Fruit fly (Drosophila melanogaster) whole organism, embryonic: ENCODE data around the gene mgr.

Experiments
- Atf6 ChIP-seq: fragments of 200-800 bp; sonication (Bioruptor generic); IDR thresholded peaks from 2 replicates; pipeline ENCODE4 v1.3.6; 2022; ENCODE audit warnings: missing biosample characterization, missing genetic modification characterization
- CG10274 ChIP-seq: fragments of 200-800 bp; sonication (Bioruptor generic); optimal IDR thresholded peaks from 3 replicates; lab custom pipeline; 2017; ENCODE audit warnings: missing biosample characterization, mild to moderate bottlenecking, missing genetic modification characterization
- CG10462 ChIP-seq: fragments of 200-800 bp; sonication (Bioruptor generic); optimal IDR thresholded peaks from 2 replicates; lab custom pipeline; 2016; ENCODE audit warnings: missing biosample characterization, missing genetic modification characterization
- CG10654 ChIP-seq: fragments of 200-800 bp; sonication (Bioruptor generic); optimal IDR thresholded peaks from 2 replicates; lab custom pipeline; 2016; ENCODE audit warnings: missing biosample characterization, missing genetic modification characterization
- CG14667 ChIP-seq: fragments of 200-800 bp; sonication (Bioruptor generic); IDR thresholded peaks from 2 replicates; pipeline ENCODE4 v1.3.6; 2022; ENCODE audit warnings: missing biosample characterization, missing genetic modification characterization
- CG17359 ChIP-seq: fragments of 200-800 bp; sonication (Bioruptor generic); optimal IDR thresholded peaks from 3 replicates; lab custom pipeline; 2018; ENCODE audit warnings: missing biosample characterization, mild to moderate bottlenecking, missing genetic modification characterization, moderate library complexity
- CG2199 ChIP-seq: fragments of 200-800 bp; sonication (Bioruptor generic); IDR thresholded peaks from 3 replicates; pipeline ENCODE4 v1.3.6; 2022; ENCODE audit warnings: missing biosample characterization, missing genetic modification characterization
- CG2678 ChIP-seq: fragments of 200-800 bp; sonication (Bioruptor generic); optimal IDR thresholded peaks from 3 replicates; lab custom pipeline; 2019; ENCODE audit warnings: missing biosample characterization, mild to moderate bottlenecking, missing genetic modification characterization, moderate library complexity
- CG33557 ChIP-seq: fragments of 200-800 bp; sonication (Bioruptor generic); optimal IDR thresholded peaks from 2 replicates; lab custom pipeline; 2019; ENCODE audit warnings: missing biosample characterization, mild to moderate bottlenecking, missing genetic modification characterization, moderate library complexity
- CG3407 ChIP-seq: fragments of 200-800 bp; sonication (Bioruptor generic); optimal IDR thresholded peaks from 2 replicates; lab custom pipeline; 2018; ENCODE audit warnings: missing biosample characterization, mild to moderate bottlenecking, missing genetic modification characterization
- CG4282 ChIP-seq: fragments of 200-800 bp; sonication (Bioruptor generic); optimal IDR thresholded peaks from 2 replicates; lab custom pipeline; 2016; ENCODE audit warnings: missing biosample characterization, missing genetic modification characterization
- CG4360 ChIP-seq: fragments of 200-800 bp; sonication (Bioruptor generic); IDR thresholded peaks from 2 replicates; pipeline ENCODE4 v1.3.6; 2022; ENCODE audit warnings: missing biosample characterization, missing genetic modification characterization
- CG6689 ChIP-seq: fragments of 200-800 bp; sonication (Bioruptor generic); IDR thresholded peaks from 2 replicates; pipeline ENCODE4 v1.3.6; 2022; ENCODE audit warnings: missing biosample characterization, missing genetic modification characterization
- CG7271 ChIP-seq: fragments of 200-800 bp; sonication (Bioruptor generic); optimal IDR thresholded peaks from 2 replicates; lab custom pipeline; 2018; ENCODE audit warnings: missing biosample characterization, mild to moderate bottlenecking, missing genetic modification characterization, moderate library complexity
- CG7372 ChIP-seq: fragments of 200-800 bp; sonication (Bioruptor generic); IDR thresholded peaks from 2 replicates; pipeline ENCODE4 v1.3.6; 2022; ENCODE audit warnings: missing biosample characterization, missing genetic modification characterization
- CG7745 ChIP-seq: fragments of 200-800 bp; sonication (Bioruptor generic); optimal IDR thresholded peaks from 2 replicates; lab custom pipeline; 2018; ENCODE audit warnings: missing biosample characterization, mild to moderate bottlenecking, missing genetic modification characterization, moderate library complexity
- CG8765 ChIP-seq: fragments of 200-800 bp; sonication (Bioruptor generic); IDR thresholded peaks from 2 replicates; pipeline ENCODE4 v1.3.6; 2022; ENCODE audit warnings: missing biosample characterization, missing genetic modification characterization
- CG9932 ChIP-seq: fragments of 200-800 bp; sonication (Bioruptor generic); IDR thresholded peaks from 2 replicates; pipeline ENCODE4 v1.3.6; 2022; ENCODE audit warnings: missing biosample characterization, missing genetic modification characterization
- Dfd ChIP-seq, 2 experiments: fragments of >200 bp; optimal IDR thresholded peaks; 2 replicates each; lab custom pipeline; 2017; ENCODE audit warnings: missing biosample characterization in 2 of 2, missing genetic modification characterization in 2 of 2
- Dref ChIP-seq: fragments of 200-800 bp; sonication (Bioruptor generic); IDR thresholded peaks from 2 replicates; pipeline ENCODE4 v1.3.6; 2022; ENCODE audit warnings: missing biosample characterization, missing genetic modification characterization
- Fer3 ChIP-seq: fragments of 200-800 bp; sonication (Bioruptor generic); optimal IDR thresholded peaks from 2 replicates; lab custom pipeline; 2018; ENCODE audit warnings: missing biosample characterization, mild to moderate bottlenecking, missing genetic modification characterization, moderate library complexity
- Gsc ChIP-seq: fragments of 200-800 bp; sonication (Bioruptor generic); IDR thresholded peaks from 2 replicates; pipeline ENCODE4 v1.3.6; 2022; ENCODE audit warnings: missing biosample characterization, missing genetic modification characterization
- HLH3B ChIP-seq: fragments of 200-800 bp; sonication (Bioruptor generic); IDR thresholded peaks from 2 replicates; pipeline ENCODE4 v1.3.6; 2022; ENCODE audit warnings: missing biosample characterization, missing genetic modification characterization
- HLH4C ChIP-seq: fragments of 200-800 bp; sonication (Bioruptor generic); IDR thresholded peaks from 3 replicates; pipeline ENCODE4 v1.3.6; 2022; ENCODE audit warnings: missing biosample characterization, missing genetic modification characterization; ENCODE audit not compliant: partially characterized antibody
- HLH54F ChIP-seq: fragments of 200-800 bp; sonication (Bioruptor generic); optimal IDR thresholded peaks from 3 replicates; lab custom pipeline; 2016; ENCODE audit warnings: missing biosample characterization, missing genetic modification characterization
- Jarid2 ChIP-seq: fragments of 200-800 bp; sonication (Bioruptor generic); optimal IDR thresholded peaks from 3 replicates; lab custom pipeline; 2017; ENCODE audit warnings: mild to moderate bottlenecking, missing biosample characterization, missing genetic modification reagents, missing genetic modification characterization
- MTF-1 ChIP-seq: fragments of 200-800 bp; sonication (Bioruptor generic); optimal IDR thresholded peaks from 2 replicates; lab custom pipeline; 2018; ENCODE audit warnings: missing biosample characterization, mild to moderate bottlenecking, missing genetic modification characterization, borderline replicate concordance
- Mad ChIP-seq: fragments of 200-800 bp; sonication (Bioruptor generic); optimal IDR thresholded peaks from 2 replicates; lab custom pipeline; 2016; ENCODE audit warnings: missing biosample characterization, missing genetic modification characterization
- Ptx1 ChIP-seq: fragments of 200-800 bp; sonication (Bioruptor generic); IDR thresholded peaks from 2 replicates; pipeline ENCODE4 v1.3.6; 2022; ENCODE audit warnings: missing biosample characterization, missing genetic modification characterization
- Spps ChIP-seq: fragments of 200-800 bp; sonication (Bioruptor generic); optimal IDR thresholded peaks from 2 replicates; lab custom pipeline; 2018; ENCODE audit warnings: missing biosample characterization, mild to moderate bottlenecking, missing genetic modification characterization
- Sry-β ChIP-seq: fragments of 200-800 bp; sonication (Bioruptor generic); optimal IDR thresholded peaks from 2 replicates; lab custom pipeline; 2018; ENCODE audit warnings: missing biosample characterization, mild to moderate bottlenecking, missing genetic modification characterization, moderate library complexity
- Trl ChIP-seq, 3 experiments: fragments of >200 bp in 2 of 3; fragments of 200-800 bp in 1 of 3; sonication (Bioruptor generic) in 1 of 3; optimal IDR thresholded peaks; 2 replicates in 1 of 3; 3 replicates in 2 of 3; lab custom pipeline; 2016 to 2017; ENCODE audit warnings: missing biosample characterization in 1 of 3, missing genetic modification characterization in 1 of 3
- ab ChIP-seq: fragments of 200-800 bp; sonication (Bioruptor generic); optimal IDR thresholded peaks from 2 replicates; lab custom pipeline; 2016; ENCODE audit warnings: missing biosample characterization, missing genetic modification characterization
- bab2 ChIP-seq: fragments of 200-800 bp; sonication (Bioruptor generic); optimal IDR thresholded peaks from 2 replicates; lab custom pipeline; 2016; ENCODE audit warnings: missing biosample characterization, missing genetic modification characterization
- crc ChIP-seq: fragments of 200-800 bp; sonication (Bioruptor generic); optimal IDR thresholded peaks from 2 replicates; lab custom pipeline; 2016; ENCODE audit warnings: missing biosample characterization, missing genetic modification characterization
- gro ChIP-seq: fragments of 200-800 bp; sonication (Bioruptor generic); optimal IDR thresholded peaks from 2 replicates; lab custom pipeline; 2016; ENCODE audit warnings: missing biosample characterization, missing genetic modification characterization
- her ChIP-seq: fragments of 200-800 bp; sonication (Bioruptor generic); optimal IDR thresholded peaks from 2 replicates; lab custom pipeline; 2016; ENCODE audit warnings: missing biosample characterization, missing genetic modification characterization
- ind ChIP-seq: fragments of 200-800 bp; sonication (Bioruptor generic); optimal IDR thresholded peaks from 3 replicates; lab custom pipeline; 2016; ENCODE audit warnings: missing biosample characterization, missing genetic modification characterization
- kah ChIP-seq: fragments of 200-800 bp; sonication (Bioruptor generic); optimal IDR thresholded peaks from 2 replicates; lab custom pipeline; 2018; ENCODE audit warnings: missing biosample characterization, mild to moderate bottlenecking, missing genetic modification characterization
- klu ChIP-seq: fragments of 200-800 bp; sonication (Bioruptor generic); IDR thresholded peaks from 2 replicates; pipeline ENCODE4 v1.3.6; 2022; ENCODE audit warnings: missing biosample characterization, missing genetic modification characterization
- mirr ChIP-seq: fragments of 200-800 bp; sonication (Bioruptor generic); optimal IDR thresholded peaks from 3 replicates; lab custom pipeline; 2018; ENCODE audit warnings: missing biosample characterization, mild to moderate bottlenecking, missing genetic modification characterization
- pb ChIP-seq: fragments of 200-800 bp; sonication (Bioruptor generic); optimal IDR thresholded peaks from 3 replicates; lab custom pipeline; 2016; ENCODE audit warnings: missing biosample characterization, missing genetic modification characterization
- phol ChIP-seq: fragments of 200-800 bp; sonication (Bioruptor generic); optimal IDR thresholded peaks from 3 replicates; lab custom pipeline; 2018; ENCODE audit warnings: missing biosample characterization, mild to moderate bottlenecking, missing genetic modification characterization, moderate library complexity
- psq ChIP-seq: fragments of 200-800 bp; sonication (Bioruptor generic); optimal IDR thresholded peaks from 2 replicates; lab custom pipeline; 2017; ENCODE audit warnings: missing biosample characterization, missing genetic modification characterization
- pum ChIP-seq: fragments of 200-800 bp; sonication (Bioruptor generic); optimal IDR thresholded peaks from 2 replicates; lab custom pipeline; 2016; ENCODE audit warnings: missing biosample characterization, missing genetic modification characterization
- schlank ChIP-seq: fragments of 200-800 bp; sonication (Bioruptor generic); optimal IDR thresholded peaks from 2 replicates; lab custom pipeline; 2018; ENCODE audit warnings: missing biosample characterization, mild to moderate bottlenecking, missing genetic modification characterization
- seq ChIP-seq: fragments of 200-800 bp; sonication (Bioruptor generic); IDR thresholded peaks from 2 replicates; pipeline ENCODE4 v1.3.6; 2022; ENCODE audit warnings: missing biosample characterization, missing genetic modification characterization
- shn ChIP-seq: fragments of 200-800 bp; sonication (Bioruptor generic); optimal IDR thresholded peaks from 3 replicates; lab custom pipeline; 2016; ENCODE audit warnings: missing biosample characterization, missing genetic modification characterization
- slou ChIP-seq: fragments of 200-800 bp; sonication (Bioruptor generic); optimal IDR thresholded peaks from 3 replicates; lab custom pipeline; 2016; ENCODE audit warnings: missing biosample characterization, missing genetic modification characterization
- sna ChIP-seq: fragments of 200-800 bp; sonication (Bioruptor generic); IDR thresholded peaks from 2 replicates; pipeline ENCODE4 v1.3.6; 2022; ENCODE audit warnings: missing biosample characterization, missing genetic modification characterization; ENCODE audit not compliant: partially characterized antibody
- usp ChIP-seq: fragments of >200 bp; optimal IDR thresholded peaks from 2 replicates; lab custom pipeline; 2017; ENCODE audit warnings: missing biosample characterization, missing genetic modification characterization

mgr gene

dm6 chr3R:11392805-11393204, 16.9 kb downstream of the mgr start (continued):
- TF ChIP-seq crc (GFP tag; lab: Kevin White, UChicago): peak; percentile 44
- peak; percentile 24 for TF ChIP-seq Mad (GFP tag; lab: Kevin White, UChicago)
- no peak for TF ChIP-seq CG2678 (tag; lab: Kevin White, UChicago)
- peak; percentile 44 for TF ChIP-seq CG14667 (GFP tag; lab: Robert Waterston, UW)
- TF ChIP-seq Sry-β (GFP tag; lab: Kevin White, UChicago): peak; percentile 33
- TF ChIP-seq CG4360: peak; percentile 34; the same call in 1 of the 2 replicates
- TF ChIP-seq CG10654 (GFP tag; lab: Kevin White, UChicago): peak; percentile 59
- TF ChIP-seq phol (tag; lab: Kevin White, UChicago): peak; percentile 82
- TF ChIP-seq Fer3 (tag; lab: Kevin White, UChicago): no peak
- no peak for TF ChIP-seq bab2 (GFP tag; lab: Kevin White, UChicago)
- TF ChIP-seq Ptx1 (GFP tag; lab: Robert Waterston, UW): peak; percentile 59; the same call in 1 of the 2 replicates
- TF ChIP-seq pb (GFP tag; lab: Kevin White, UChicago): peak; percentile 71
- TF ChIP-seq pum (GFP tag; lab: Kevin White, UChicago): no peak
- no peak for TF ChIP-seq Atf6 (GFP tag; lab: Robert Waterston, UW)
- TF ChIP-seq psq (GFP tag; lab: Kevin White, UChicago): no peak
- TF ChIP-seq mirr (GFP tag; lab: Kevin White, UChicago): no peak
- no peak for TF ChIP-seq klu
- TF ChIP-seq usp (GFP tag; lab: Kevin White, UChicago): no peak
- TF ChIP-seq sna (GFP tag; lab: Robert Waterston, UW): no peak
- 0 out of 3 replicates have a peak, but pooled peaks have one; percentile 21 for TF ChIP-seq CG2199
- peak; percentile 70; the same call in 1 of the 2 replicates for TF ChIP-seq HLH3B
- peak; percentile 63 for TF ChIP-seq CG3407
- TF ChIP-seq slou: peak; percentile 36
- 0 out of 2 replicates have a peak, but pooled peaks have one; percentile 28 for TF ChIP-seq CG9932 (GFP tag; lab: Robert Waterston, UW)
- peak; percentile 30 for TF ChIP-seq Spps (tag; lab: Kevin White, UChicago)
- TF ChIP-seq CG7271 (tag; lab: Kevin White, UChicago): peak; percentile 98
- no peak for TF ChIP-seq HLH54F
- no peak for TF ChIP-seq HLH4C (GFP tag; lab: Robert Waterston, UW)
- TF ChIP-seq CG33557: peak; percentile 86
- TF ChIP-seq kah (GFP tag; lab: Kevin White, UChicago): peak; percentile 49
- peak; percentile 45; the same call in 1 of the 2 replicates for TF ChIP-seq CG6689 (GFP tag; lab: Robert Waterston, UW)
- TF ChIP-seq Dfd (GFP tag; optimal IDR thresholded peaks at IDR 0.05; lab: Kevin White, UChicago): peak in 1 of 2 experiments; percentile 32
- no peak for TF ChIP-seq CG17359 (tag; lab: Kevin White, UChicago)
- TF ChIP-seq seq (GFP tag; lab: Robert Waterston, UW): no peak
- no peak for TF ChIP-seq gro
- peak; percentile 11 for TF ChIP-seq ind (GFP tag; lab: Kevin White, UChicago)
- TF ChIP-seq Trl (optimal IDR thresholded peaks at IDR 0.05; lab: Kevin White, UChicago): peak in 1 of 2 experiments; percentile 8
- TF ChIP-seq Trl (GFP tag; optimal IDR thresholded peaks at IDR 0.05; lab: Kevin White, UChicago): peak; percentile 69
- peak; percentile 26; the same call in 1 of the 2 replicates for TF ChIP-seq CG8765
- TF ChIP-seq Dref (GFP tag; lab: Robert Waterston, UW): no peak
- peak; percentile 50 for TF ChIP-seq shn
- 0 out of 2 replicates have a peak, but pooled peaks have one; percentile 19 for TF ChIP-seq Gsc (GFP tag; lab: Robert Waterston, UW)
- no peak for TF ChIP-seq CG7745 (tag; lab: Kevin White, UChicago)
- TF ChIP-seq schlank (tag; lab: Kevin White, UChicago): peak; percentile 47
- TF ChIP-seq CG10274 (GFP tag; lab: Kevin White, UChicago): peak; percentile 59
- no peak for TF ChIP-seq CG4282
- TF ChIP-seq MTF-1: peak; percentile 88
- TF ChIP-seq CG10462 (GFP tag; lab: Kevin White, UChicago): peak; percentile 30
- TF ChIP-seq Jarid2 (GFP tag; lab: Kevin White, UChicago): peak; percentile 42
- TF ChIP-seq ab (GFP tag; lab: Kevin White, UChicago): no peak
- no peak; the same call in none of the 2 replicates for TF ChIP-seq CG7372 (GFP tag; lab: Robert Waterston, UW)
- no peak for TF ChIP-seq her
